Worm (Caenorhabditis elegans) whole organism, L4 larva: Measurements from ENCODE around the gene lsd-1.

Experiments used
- Y75B8A.6 ChIP-seq: fragments of 200-800 bp; sonication (Bioruptor generic); IDR thresholded peaks from 2 replicates; pipeline ENCODE4 v1.3.6; 2022; ENCODE audit warnings: missing genetic modification reagents, missing genetic modification characterization, missing compliant biosample characterization
- ZK546.5 ChIP-seq, 2 experiments: sonication (generic microtip); optimal IDR thresholded peaks; 2 replicates each; lab custom pipeline; 2017; ENCODE audit warnings: missing biosample characterization in 2 of 2, missing genetic modification characterization in 2 of 2
- attf-4 ChIP-seq: sonication (generic microtip); optimal IDR thresholded peaks from 3 replicates; lab custom pipeline; 2017; ENCODE audit warnings: missing biosample characterization, missing genetic modification characterization
- unc-62 ChIP-seq, 3 experiments: fragments of 150-350 bp in 1 of 3; sonication (generic microtip); optimal IDR thresholded peaks in 2 of 3; peaks in 1 of 3; 1 replicate in 1 of 3; 2 replicates in 2 of 3; lab custom pipeline; 2014 to 2017; ENCODE audit warnings: missing biosample characterization in 3 of 3, missing genetic modification characterization in 3 of 3, missing genetic modification reagents in 3 of 3, missing genotype in 1 of 3

DNA sequence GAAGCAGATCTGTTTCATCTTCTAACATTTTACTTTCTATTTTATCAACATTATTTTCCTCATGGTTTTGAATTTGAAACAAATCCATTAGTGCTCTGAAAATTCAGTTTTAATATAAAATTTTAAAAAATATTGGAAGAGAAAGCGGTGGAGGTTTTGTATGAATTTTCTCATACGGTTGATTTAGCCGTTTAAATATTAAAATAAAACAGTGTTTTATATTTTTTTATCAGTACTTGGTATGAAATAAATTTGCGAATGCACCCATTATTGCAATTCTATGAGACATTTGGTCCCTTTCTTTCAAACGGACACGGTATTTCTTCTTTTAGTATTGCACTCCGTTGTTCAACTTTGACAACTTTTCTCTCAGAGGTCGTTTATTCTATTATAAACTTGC lies 17.1 kb upstream of the lsd-1 start, which contains the start of gene dot-1.4:
- TF ChIP-seq Y75B8A.6 (GFP tag; lab: Robert Waterston, UW), result no peak
- TF ChIP-seq attf-4 (tag; lab: Kevin White, UChicago), result no peak
- TF ChIP-seq unc-62 (GFP tag; optimal IDR thresholded peaks at IDR 0.05 in 1 of 2; lab: Kevin White, UChicago), result no peak
- no peak for TF ChIP-seq unc-62 (tag; optimal IDR thresholded peaks at IDR 0.05; lab: Kevin White, UChicago)
- TF ChIP-seq ZK546.5 (tag; optimal IDR thresholded peaks at IDR 0.05; lab: Kevin White, UChicago), result no peak
